Fruit fly (Drosophila melanogaster): ENCODE data around the gene Ndc1.

Ndc1 gene

dm6 chr3R:23933684-23934575 lies 9.7 kb downstream of the Ndc1 start, which contains the start of gene CG5854 (continued):
- TF ChIP-seq crol (GFP tag; IDR thresholded peaks at IDR 0.05) (peak; percentile 78), Rx (GFP tag; IDR thresholded peaks at IDR 0.05) (peak; percentile 51; the same call in 1 of the 2 replicates), tio (GFP tag; optimal IDR thresholded peaks at IDR 0.05) (no peak), inv (GFP tag; IDR thresholded peaks at IDR 0.05; ENCODE audit: partially characterized antibody) (no peak), chm (GFP tag; IDR thresholded peaks at IDR 0.05) (peak; percentile 89), CG14965 (GFP tag; optimal IDR thresholded peaks at IDR 0.05; ENCODE audit: borderline replicate concordance) (no peak), Med (GFP tag) (peak; percentile 96), pros (GFP tag; optimal IDR thresholded peaks at IDR 0.05) (no peak), Opbp (GFP tag; IDR thresholded peaks at IDR 0.05; ENCODE audit: partially characterized antibody) (0 out of 3 replicates have a peak, but pooled peaks have one; percentile 6), CG13123 (GFP tag; optimal IDR thresholded peaks at IDR 0.05) (peak; percentile 54), CG3838 (GFP tag; optimal IDR thresholded peaks at IDR 0.05) (peak; percentile 21), da (GFP tag; optimal IDR thresholded peaks at IDR 0.05) (peak; percentile 42), CG14710 (tag; optimal IDR thresholded peaks at IDR 0.05) (peak; percentile 27), gt (GFP tag; IDR thresholded peaks at IDR 0.05) (peak; percentile 41; the same call in 1 of the 2 replicates), Rfx (GFP tag; IDR thresholded peaks at IDR 0.05) (peak; percentile 77), schlank (tag; optimal IDR thresholded peaks at IDR 0.05) (peak; percentile 42), MTF-1 (GFP tag; optimal IDR thresholded peaks at IDR 0.05; ENCODE audit: borderline replicate concordance) (peak; percentile 66), CG32772 (GFP tag; IDR thresholded peaks at IDR 0.05) (peak; percentile 37; the same call in 1 of the 2 replicates), Bdp1 (GFP tag; optimal IDR thresholded peaks at IDR 0.05) (no peak), CG16815 (GFP tag; optimal IDR thresholded peaks at IDR 0.05) (peak; percentile 47), CG3726 (GFP tag; IDR thresholded peaks at IDR 0.05) (peak; percentile 70; the same call in 1 of the 3 replicates), sob (GFP tag; IDR thresholded peaks at IDR 0.05) (peak; percentile 67), CG8765 (GFP tag; IDR thresholded peaks at IDR 0.05) (no peak), zf30C (GFP tag; optimal IDR thresholded peaks at IDR 0.05) (no peak), sd (tag; optimal IDR thresholded peaks at IDR 0.05) (peak; percentile 88), Doc3 (GFP tag; IDR thresholded peaks at IDR 0.05; ENCODE audit: partially characterized antibody) (no peak), CG7372 (GFP tag; IDR thresholded peaks at IDR 0.05) (no peak), br (optimal IDR thresholded peaks at IDR 0.05) (no peak), ro (GFP tag; IDR thresholded peaks at IDR 0.05) (peak; percentile 32; the same call in 1 of the 2 replicates), trh (GFP tag; optimal IDR thresholded peaks at IDR 0.05) (peak; percentile 18), tll (GFP tag; optimal IDR thresholded peaks at IDR 0.05) (no peak), emc (GFP tag; optimal IDR thresholded peaks at IDR 0.05) (no peak), tup (GFP tag; optimal IDR thresholded peaks at IDR 0.05) (peak; percentile 62), CG17361 (GFP tag; IDR thresholded peaks at IDR 0.05) (peak; percentile 73), CoRest (tag; optimal IDR thresholded peaks at IDR 0.05) (peak; percentile 52), CG34224 (GFP tag; IDR thresholded peaks at IDR 0.05; ENCODE audit: partially characterized antibody) (no peak), CG11093 (GFP tag; IDR thresholded peaks at IDR 0.05) (0 out of 3 replicates have a peak, but pooled peaks have one; percentile 53), CG4424 (GFP tag; optimal IDR thresholded peaks at IDR 0.05) (peak; percentile 79), HLH54F (GFP tag; optimal IDR thresholded peaks at IDR 0.05) (peak; percentile 38), CG13624 (GFP tag; optimal IDR thresholded peaks at IDR 0.05) (peak; percentile 28), CG8290 (GFP tag; optimal IDR thresholded peaks at IDR 0.05) (no peak), CG8290 (tag; optimal IDR thresholded peaks at IDR 0.05) (peak in 1 of 2 experiments; percentile 90), CG8281 (tag; optimal IDR thresholded peaks at IDR 0.05) (peak; percentile 36), D19B (GFP tag; optimal IDR thresholded peaks at IDR 0.05) (peak; percentile 14), Hey (tag; optimal IDR thresholded peaks at IDR 0.05) (peak; percentile 24), hbn (GFP tag; IDR thresholded peaks at IDR 0.05; ENCODE audit: partially characterized antibody) (no peak), chif (GFP tag; optimal IDR thresholded peaks at IDR 0.05) (peak; percentile 31 to 75), Fer1 (GFP tag; optimal IDR thresholded peaks at IDR 0.05) (peak; percentile 64)
